Worm (Caenorhabditis elegans) whole organism, L1 larva: ENCODE results near the gene rars-1.

Experiments
- alr-1 ChIP-seq: fragments of 200-800 bp; sonication (Bioruptor generic); optimal IDR thresholded peaks from 2 replicates; lab custom pipeline; 2018; ENCODE audit warnings: borderline replicate concordance, mild to moderate bottlenecking, missing genetic modification characterization, missing compliant biosample characterization
- ceh-82 ChIP-seq, 3 experiments: fragments of 150-350 bp in 1 of 3; sonication (generic microtip) in 2 of 3; optimal IDR thresholded peaks; 2 replicates each; lab custom pipeline; 2014 to 2017; ENCODE audit warnings: missing biosample characterization in 3 of 3, missing genetic modification characterization in 3 of 3
- fkh-10 ChIP-seq: sonication (generic microtip); optimal IDR thresholded peaks from 2 replicates; lab custom pipeline; 2017; ENCODE audit warnings: missing biosample characterization, missing genetic modification reagents, missing genetic modification characterization
- lin-35 ChIP-seq, 2 experiments: fragments of 150-350 bp; optimal IDR thresholded peaks; 2 replicates each; lab custom pipeline; 2014; ENCODE audit warnings: missing biosample characterization in 2 of 2, missing genetic modification characterization in 2 of 2, missing genetic modification reagents in 2 of 2
- snpc-4 ChIP-seq: fragments of 150-350 bp; optimal IDR thresholded peaks from 2 replicates; lab custom pipeline; 2014; ENCODE audit warnings: missing biosample characterization, missing genetic modification characterization
- unc-62 ChIP-seq: fragments of 150-350 bp; optimal IDR thresholded peaks from 2 replicates; lab custom pipeline; 2014; ENCODE audit warnings: missing biosample characterization, missing genetic modification reagents, missing genetic modification characterization

DNA sequence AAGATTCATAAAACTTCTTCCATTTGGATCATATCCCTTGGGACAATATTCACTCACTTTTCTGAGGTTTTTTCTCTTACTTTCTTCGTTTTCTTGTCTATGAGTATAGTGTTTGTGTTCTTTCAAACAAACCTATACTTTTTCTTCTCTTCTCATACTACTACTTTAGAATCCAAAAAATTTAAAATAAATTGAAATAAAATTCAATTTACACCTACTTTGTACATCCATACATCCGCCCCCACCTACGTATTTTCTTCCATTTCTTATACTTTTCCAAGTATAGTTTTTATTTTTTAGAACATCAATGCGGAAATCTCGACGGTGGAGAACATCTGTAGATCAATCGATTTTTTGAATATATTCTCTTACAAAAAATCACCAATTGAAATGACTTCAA, 48.3 kb upstream of the rars-1 start, which contains the start of gene nca-2:
- no peak for TF ChIP-seq alr-1 (tag; lab: Kevin White, UChicago)
- TF ChIP-seq fkh-10 (GFP tag; lab: Kevin White, UChicago), result no peak
- no peak for TF ChIP-seq ceh-82 (tag; optimal IDR thresholded peaks at IDR 0.05; lab: Kevin White, UChicago)
- no peak for TF ChIP-seq unc-62
- TF ChIP-seq lin-35 (GFP tag; optimal IDR thresholded peaks at IDR 0.05; lab: Kevin White, UChicago), result no peak
- no peak for TF ChIP-seq snpc-4 (tag; lab: Kevin White, UChicago)
